Worm (Caenorhabditis elegans): ENCODE results near the gene tbx-11.

DNA sequence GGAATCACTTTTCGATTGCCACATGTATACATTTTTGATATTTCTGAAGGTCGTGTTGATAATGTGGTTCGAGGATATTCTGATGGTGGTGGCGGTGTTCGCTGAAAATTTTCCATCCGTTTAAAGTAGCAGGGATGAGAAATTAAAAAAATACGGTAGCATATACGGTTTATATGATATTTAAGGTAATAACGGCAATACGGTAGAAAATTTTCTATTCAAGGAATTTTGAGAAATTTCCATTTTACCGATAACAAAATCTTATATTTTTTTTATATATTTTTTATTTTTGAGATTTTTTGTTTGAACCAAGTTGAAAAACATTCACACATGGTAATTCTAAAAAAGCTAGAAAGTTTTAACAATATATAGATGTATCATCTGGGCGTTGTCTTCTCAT is 16.3 kb downstream of the tbx-11 start, which contains the start of gene ZK328.6:
- no peak for TF ChIP-seq him-1 (tag; optimal IDR thresholded peaks at IDR 0.05)
- no peak for TF ChIP-seq dao-5 (tag; optimal IDR thresholded peaks at IDR 0.05)
- no peak for TF ChIP-seq W03F9.2 (tag; optimal IDR thresholded peaks at IDR 0.05)
